Fruit fly (Drosophila melanogaster): ENCODE measurements around the gene Con.

Gene Con

DNA sequence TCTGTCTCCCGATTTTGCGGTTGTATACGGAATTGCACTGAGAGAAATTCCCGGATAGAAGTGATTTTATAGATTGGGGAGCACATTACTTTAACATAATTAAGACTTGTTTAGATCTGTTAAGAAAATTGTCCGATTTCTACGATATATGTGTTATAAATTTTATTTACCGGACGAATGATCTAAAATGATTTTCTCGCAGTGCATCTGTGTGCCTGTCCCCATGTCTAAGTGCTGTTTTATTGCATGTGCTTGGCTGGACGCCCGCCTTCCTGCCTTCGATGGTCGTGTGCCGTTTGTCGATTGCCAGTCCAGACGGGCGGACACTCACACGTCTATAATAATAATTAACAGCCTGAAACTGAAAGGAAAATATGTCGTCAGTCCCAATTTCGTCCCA is 157.9 kb downstream of the Con start (continued):
- TF ChIP-seq CG13424 (tag; optimal IDR thresholded peaks at IDR 0.05) (no peak), H2.0 (GFP tag; IDR thresholded peaks at IDR 0.05) (no peak), prd (optimal IDR thresholded peaks at IDR 0.05) (no peak), prd (GFP tag; IDR thresholded peaks at IDR 0.05) (0 out of 3 replicates have a peak, but pooled peaks have one; percentile 28), gfzf (GFP tag; optimal IDR thresholded peaks at IDR 0.05) (no peak)

DNA sequence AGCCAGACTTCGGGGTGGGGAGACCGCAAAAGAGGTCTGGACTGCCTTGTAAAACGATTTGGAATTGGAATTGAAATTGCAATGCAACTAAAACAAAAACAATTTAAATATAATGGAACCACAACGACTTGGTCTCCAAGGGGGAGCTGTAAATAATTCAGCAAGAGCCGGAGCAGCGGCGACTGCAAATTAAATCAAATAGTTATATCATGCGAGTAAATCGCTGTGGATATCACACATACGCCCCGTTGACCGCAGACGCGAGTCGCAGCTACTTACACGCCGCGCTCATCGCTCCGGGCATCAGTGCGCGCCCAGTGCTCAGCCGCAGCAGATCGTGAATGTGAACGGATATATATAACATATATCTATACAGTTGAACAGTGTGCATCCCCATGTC is 168.8 kb downstream of the Con start, which contains the start of gene Rh50:
Gene Rh50, plus strand, starts transcription at position 301 of the 400 bp plus-strand sequence.
- no peak for TF ChIP-seq CG6175 (GFP tag; IDR thresholded peaks at IDR 0.05)
- TF ChIP-seq sens (GFP tag): peak; percentile 10
- no peak for TF ChIP-seq tna (GFP tag; IDR thresholded peaks at IDR 0.05; ENCODE audit: partially characterized antibody)
- TF ChIP-seq Hr51 (GFP tag; optimal IDR thresholded peaks at IDR 0.05): no peak
- TF ChIP-seq CG7372 (GFP tag; IDR thresholded peaks at IDR 0.05): 0 out of 2 replicates have a peak, but pooled peaks have one; percentile 28
- no peak for TF ChIP-seq CG4617 (GFP tag; optimal IDR thresholded peaks at IDR 0.05; ENCODE audit: borderline replicate concordance)
- TF ChIP-seq Dip3 (GFP tag; optimal IDR thresholded peaks at IDR 0.05): no peak

dm6 chr3L:4899117-4899516 is 179.7 kb downstream of the Con start:
- peak; percentile 78 for TF ChIP-seq sd (tag; optimal IDR thresholded peaks at IDR 0.05)
- no peak for TF ChIP-seq CG33213 (GFP tag; optimal IDR thresholded peaks at IDR 0.05)
- no peak for TF ChIP-seq shn (GFP tag; optimal IDR thresholded peaks at IDR 0.05)
- no peak for TF ChIP-seq CG4282 (GFP tag; optimal IDR thresholded peaks at IDR 0.05)
- TF ChIP-seq kay (GFP tag; optimal IDR thresholded peaks at IDR 0.05): peak; percentile 40
- no peak for TF ChIP-seq lbe (GFP tag; optimal IDR thresholded peaks at IDR 0.05)
- TF ChIP-seq CG6791 (GFP tag; IDR thresholded peaks at IDR 0.05; ENCODE audit: partially characterized antibody): no peak
- TF ChIP-seq chinmo (GFP tag; IDR thresholded peaks at IDR 0.05; ENCODE audit: partially characterized antibody): 0 out of 4 replicates have a peak, but pooled peaks have one; percentile 12
- no peak for TF ChIP-seq nerfin-2 (GFP tag; IDR thresholded peaks at IDR 0.05; ENCODE audit: partially characterized antibody)
- 0 out of 2 replicates have a peak, but pooled peaks have one; percentile 8 for TF ChIP-seq GATAe (GFP tag; conservative IDR thresholded peaks at IDR 0.05)
- TF ChIP-seq sens (GFP tag): peak; percentile 28

dm6 chr3L:4898647-4899046 is 180.2 kb downstream of the Con start, which contains the start of gene hoka:
Gene hoka (plus strand): TSS chr3L:4898900.
- TF ChIP-seq CG4360 (GFP tag; IDR thresholded peaks at IDR 0.05) (no peak), CG7839 (tag; optimal IDR thresholded peaks at IDR 0.05) (no peak), GATAe (GFP tag; conservative IDR thresholded peaks at IDR 0.05) (peak; percentile 94), Mrtf (GFP tag; IDR thresholded peaks at IDR 0.05) (no peak), dimm (GFP tag; IDR thresholded peaks at IDR 0.05) (no peak), ara (GFP tag; IDR thresholded peaks at IDR 0.05) (no peak), Dip2 (GFP tag; IDR thresholded peaks at IDR 0.05) (no peak), Jarid2 (GFP tag; optimal IDR thresholded peaks at IDR 0.05) (peak; percentile 2), CG15514 (GFP tag; optimal IDR thresholded peaks at IDR 0.05) (peak; percentile 8), CG14710 (tag; optimal IDR thresholded peaks at IDR 0.05) (no peak), Hmr (GFP tag; optimal IDR thresholded peaks at IDR 0.05) (no peak), grau (tag; optimal IDR thresholded peaks at IDR 0.05) (no peak), chinmo (GFP tag; IDR thresholded peaks at IDR 0.05; ENCODE audit: partially characterized antibody) (0 out of 4 replicates have a peak, but pooled peaks have one; percentile 44), CG6254 (GFP tag; optimal IDR thresholded peaks at IDR 0.05) (no peak), row (GFP tag; IDR thresholded peaks at IDR 0.05) (peak; percentile 39; the same call in 1 of the 3 replicates), Hr78 (GFP tag; optimal IDR thresholded peaks at IDR 0.05) (peak in 1 of 2 experiments; percentile 57), CG32767 (GFP tag; IDR thresholded peaks at IDR 0.05) (no peak), CG8290 (GFP tag; optimal IDR thresholded peaks at IDR 0.05) (no peak), CG8290 (tag; optimal IDR thresholded peaks at IDR 0.05) (peak in 1 of 2 experiments; percentile 1), Sry-β (GFP tag; optimal IDR thresholded peaks at IDR 0.05) (no peak), CG8089 (GFP tag; optimal IDR thresholded peaks at IDR 0.05) (no peak), lab (GFP tag; optimal IDR thresholded peaks at IDR 0.05) (peak; percentile 18)

All from whole organism, embryonic.